Fruit fly (Drosophila melanogaster) Kc167 (cell line): ENCODE data around the gene Fit2.

Experiments
- Sin3A ChIP-seq: fragments of >200 bp; optimal IDR thresholded peaks from 2 replicates; lab custom pipeline; 2018; ENCODE audit warnings: missing external identifiers
- h ChIP-seq: fragments of >200 bp; optimal IDR thresholded peaks from 3 replicates; lab custom pipeline; 2018; ENCODE audit warnings: missing external identifiers
- insv ChIP-seq: fragments of >200 bp; optimal IDR thresholded peaks from 3 replicates; lab custom pipeline; 2018; ENCODE audit warnings: missing external identifiers
- psq ChIP-seq: fragments of >200 bp; optimal IDR thresholded peaks from 2 replicates; lab custom pipeline; 2017; ENCODE audit warnings: missing external identifiers
- ttk ChIP-seq: sonication (Bioruptor generic); optimal IDR thresholded peaks from 2 replicates; lab custom pipeline; 2017; ENCODE audit warnings: missing external identifiers

dm6 chr3L:17006250-17006693 lies 17.9 kb upstream of the Fit2 start:
- TF ChIP-seq insv (lab: Kevin White, UChicago): no peak
- TF ChIP-seq h (lab: Kevin White, UChicago): no peak
- TF ChIP-seq psq: no peak
- no peak for TF ChIP-seq Sin3A (lab: Kevin White, UChicago)
- TF ChIP-seq ttk (lab: Kevin White, UChicago): no peak
